Fruit fly (Drosophila melanogaster) whole organism, embryonic: Measurements from ENCODE around the gene Tnpo.

ENCODE experiments used
- CG10209 ChIP-seq: fragments of 200-800 bp; sonication (Bioruptor generic); optimal IDR thresholded peaks from 3 replicates; lab custom pipeline; 2017; ENCODE audit warnings: missing biosample characterization, mild to moderate bottlenecking, missing genetic modification characterization, missing genetic modification reagents
- CG11398 ChIP-seq: fragments of 200-800 bp; sonication (Bioruptor generic); optimal IDR thresholded peaks from 2 replicates; lab custom pipeline; 2016; ENCODE audit warnings: missing biosample characterization, missing genetic modification characterization
- CG16863 ChIP-seq: fragments of 200-800 bp; sonication (Bioruptor generic); optimal IDR thresholded peaks from 3 replicates; lab custom pipeline; 2016; ENCODE audit warnings: missing biosample characterization, missing genetic modification characterization
- Dfd ChIP-seq, 2 experiments: fragments of >200 bp; optimal IDR thresholded peaks; 2 replicates each; lab custom pipeline; 2017; ENCODE audit warnings: missing biosample characterization in 2 of 2, missing genetic modification characterization in 2 of 2
- Hr78 ChIP-seq, 2 experiments: fragments of 200-800 bp in 1 of 2; fragments of >200 bp in 1 of 2; sonication (Bioruptor generic) in 1 of 2; optimal IDR thresholded peaks; 2 replicates each; lab custom pipeline; 2017 to 2019; ENCODE audit warnings: missing biosample characterization in 2 of 2, missing genetic modification characterization in 2 of 2, mild to moderate bottlenecking in 1 of 2, moderate library complexity in 1 of 2
- Optix ChIP-seq: fragments of 200-800 bp; sonication (Bioruptor generic); IDR thresholded peaks from 3 replicates; pipeline ENCODE4 v1.3.6; 2022; ENCODE audit warnings: missing biosample characterization, missing genetic modification characterization
- cas ChIP-seq: fragments of 200-800 bp; sonication (Bioruptor generic); IDR thresholded peaks from 2 replicates; pipeline ENCODE4 v1.3.6; 2022; ENCODE audit warnings: missing biosample characterization, missing genetic modification characterization
- pb ChIP-seq: fragments of 200-800 bp; sonication (Bioruptor generic); optimal IDR thresholded peaks from 3 replicates; lab custom pipeline; 2016; ENCODE audit warnings: missing biosample characterization, missing genetic modification characterization
- psq ChIP-seq: fragments of 200-800 bp; sonication (Bioruptor generic); optimal IDR thresholded peaks from 2 replicates; lab custom pipeline; 2017; ENCODE audit warnings: missing biosample characterization, missing genetic modification characterization
- repo ChIP-seq: fragments of 200-800 bp; sonication (Bioruptor generic); optimal IDR thresholded peaks from 2 replicates; lab custom pipeline; 2016; ENCODE audit warnings: missing biosample characterization, missing genetic modification characterization
- usp ChIP-seq: fragments of >200 bp; optimal IDR thresholded peaks from 2 replicates; lab custom pipeline; 2017; ENCODE audit warnings: missing biosample characterization, missing genetic modification characterization

DNA sequence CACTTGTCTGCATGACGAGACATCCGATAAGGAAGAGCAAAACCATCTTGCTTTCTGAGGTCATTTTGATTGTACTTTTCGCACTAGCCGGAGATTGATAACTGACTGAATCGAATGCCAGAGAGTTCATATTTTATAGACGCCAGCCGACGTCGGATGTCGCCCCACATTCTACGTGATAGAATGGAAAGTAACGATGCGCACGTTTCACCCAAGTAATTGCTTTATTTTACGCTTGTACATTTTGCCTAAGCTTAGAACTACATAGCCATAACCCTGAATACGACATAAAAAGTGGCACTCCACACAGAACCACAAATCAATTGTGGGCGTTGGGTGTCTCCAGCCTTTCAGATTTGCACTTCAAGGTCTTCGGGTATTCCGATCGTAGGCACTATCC, 39.0 kb downstream of the Tnpo start, which contains the start of gene CG13299:
- TF ChIP-seq psq (GFP tag; lab: Kevin White, UChicago): no peak
- TF ChIP-seq pb (GFP tag; lab: Kevin White, UChicago): no peak
- no peak for TF ChIP-seq CG10209 (GFP tag; lab: Kevin White, UChicago)
- TF ChIP-seq Optix (GFP tag; lab: Robert Waterston, UW): no peak
- no peak for TF ChIP-seq cas (GFP tag; lab: Robert Waterston, UW)
- TF ChIP-seq repo (GFP tag; lab: Kevin White, UChicago): no peak
- TF ChIP-seq usp: no peak
- no peak for TF ChIP-seq Hr78 (GFP tag; optimal IDR thresholded peaks at IDR 0.05; lab: Kevin White, UChicago)
- no peak for TF ChIP-seq CG16863 (GFP tag; lab: Kevin White, UChicago)
- no peak for TF ChIP-seq Dfd (GFP tag; optimal IDR thresholded peaks at IDR 0.05; lab: Kevin White, UChicago)
- TF ChIP-seq CG11398 (GFP tag; lab: Kevin White, UChicago): no peak
